Worm (Caenorhabditis elegans) whole organism, L3 larva: Measurements from ENCODE around the gene E02H9.3.

ENCODE experiments used
- R02D3.7 ChIP-seq: fragments of 150-350 bp; optimal IDR thresholded peaks from 2 replicates; lab custom pipeline; 2014; ENCODE audit warnings: missing biosample characterization, missing genetic modification characterization
- ZK546.5 ChIP-seq: sonication (generic microtip); optimal IDR thresholded peaks from 2 replicates; lab custom pipeline; 2017; ENCODE audit warnings: missing biosample characterization, missing genetic modification characterization
- aly-2 ChIP-seq: fragments of 150-350 bp; optimal IDR thresholded peaks from 2 replicates; lab custom pipeline; 2014; ENCODE audit warnings: missing biosample characterization, missing genetic modification characterization
- ama-1 ChIP-seq: fragments of 150-350 bp; optimal IDR thresholded peaks from 2 replicates; lab custom pipeline; 2018
- ceh-16 ChIP-seq: sonication (generic microtip); optimal IDR thresholded peaks from 2 replicates; lab custom pipeline; 2017; ENCODE audit warnings: missing biosample characterization, missing genetic modification characterization
- ceh-28 ChIP-seq: fragments of 150-350 bp; optimal IDR thresholded peaks from 2 replicates; lab custom pipeline; 2014; ENCODE audit warnings: missing biosample characterization, missing genetic modification reagents, missing genetic modification characterization
- ceh-82 ChIP-seq: fragments of 150-350 bp; optimal IDR thresholded peaks from 2 replicates; lab custom pipeline; 2014; ENCODE audit warnings: missing biosample characterization, missing genetic modification characterization
- ceh-9 ChIP-seq: sonication (generic microtip); optimal IDR thresholded peaks from 2 replicates; lab custom pipeline; 2018; ENCODE audit warnings: missing biosample characterization, missing genetic modification characterization
- daf-12 ChIP-seq: fragments of 150-350 bp; optimal IDR thresholded peaks from 2 replicates; lab custom pipeline; 2014; ENCODE audit warnings: missing biosample characterization, missing genetic modification reagents, missing genetic modification characterization
- egl-27 ChIP-seq: sonication (generic microtip); optimal IDR thresholded peaks from 4 replicates; lab custom pipeline; 2017; ENCODE audit warnings: missing biosample characterization, missing genetic modification reagents, missing genetic modification characterization
- egl-5 ChIP-seq: fragments of 150-350 bp; optimal IDR thresholded peaks from 2 replicates; lab custom pipeline; 2017; ENCODE audit warnings: missing biosample characterization, missing genetic modification reagents, missing genetic modification characterization, inconsistent platforms
- elt-1 ChIP-seq: fragments of 150-350 bp; optimal IDR thresholded peaks from 2 replicates; lab custom pipeline; 2014; ENCODE audit warnings: missing biosample characterization, missing genetic modification characterization
- elt-2 ChIP-seq: sonication (generic microtip); optimal IDR thresholded peaks from 2 replicates; lab custom pipeline; 2016; ENCODE audit warnings: missing genetic modification reagents, mild to moderate bottlenecking, missing genetic modification characterization, missing compliant biosample characterization
- elt-3 ChIP-seq, 3 experiments: fragments of 150-350 bp in 1 of 3; sonication (generic microtip) in 2 of 3; optimal IDR thresholded peaks; 2 replicates in 2 of 3; 4 replicates in 1 of 3; lab custom pipeline; 2014 to 2017; ENCODE audit warnings: missing biosample characterization in 3 of 3, missing genetic modification characterization in 3 of 3
- eor-1 ChIP-seq, 2 experiments: fragments of 150-350 bp; optimal IDR thresholded peaks; 2 replicates each; lab custom pipeline; 2014 to 2018; ENCODE audit warnings: missing biosample characterization in 2 of 2, missing genetic modification characterization in 2 of 2
- fkh-10 ChIP-seq: sonication (generic microtip); optimal IDR thresholded peaks from 2 replicates; lab custom pipeline; 2017; ENCODE audit warnings: missing biosample characterization, missing genetic modification reagents, missing genetic modification characterization
- fos-1 ChIP-seq: fragments of 150-350 bp; optimal IDR thresholded peaks from 2 replicates; lab custom pipeline; 2014; ENCODE audit warnings: missing biosample characterization, missing genetic modification characterization
- hmg-11 ChIP-seq: sonication (generic microtip); optimal IDR thresholded peaks from 2 replicates; lab custom pipeline; 2016; ENCODE audit warnings: missing genetic modification characterization, missing compliant biosample characterization
- jun-1 ChIP-seq: fragments of 150-350 bp; optimal IDR thresholded peaks from 2 replicates; lab custom pipeline; 2014; ENCODE audit warnings: missing biosample characterization, missing genetic modification reagents, missing genetic modification characterization
- lin-15B ChIP-seq: fragments of 150-350 bp; optimal IDR thresholded peaks from 2 replicates; lab custom pipeline; 2014; ENCODE audit warnings: missing biosample characterization, missing genetic modification characterization
- lin-39 ChIP-seq: fragments of 150-350 bp; optimal IDR thresholded peaks from 2 replicates; lab custom pipeline; 2018; ENCODE audit warnings: missing biosample characterization, missing genetic modification reagents, missing genetic modification characterization
- mdl-1 ChIP-seq: fragments of 150-350 bp; optimal IDR thresholded peaks from 2 replicates; lab custom pipeline; 2014; ENCODE audit warnings: missing biosample characterization, missing genetic modification characterization
- mml-1 ChIP-seq: fragments of 150-350 bp; sonication (generic microtip); optimal IDR thresholded peaks from 3 replicates; lab custom pipeline; 2014; ENCODE audit warnings: missing biosample characterization, missing genetic modification characterization
- nfya-1 ChIP-seq: sonication (generic microtip); optimal IDR thresholded peaks from 2 replicates; lab custom pipeline; 2017; ENCODE audit warnings: missing genetic modification characterization, mild to moderate bottlenecking, missing compliant biosample characterization, antibody characterized with exemption, moderate library complexity; ENCODE audit not compliant: insufficient read depth
- nhr-11 ChIP-seq: fragments of 150-350 bp; optimal IDR thresholded peaks from 2 replicates; lab custom pipeline; 2014; ENCODE audit warnings: missing biosample characterization, missing genetic modification characterization
- nhr-12 ChIP-seq: fragments of 150-350 bp; optimal IDR thresholded peaks from 2 replicates; lab custom pipeline; 2014; ENCODE audit warnings: missing biosample characterization, missing genetic modification characterization
- nhr-23 ChIP-seq: fragments of 150-350 bp; optimal IDR thresholded peaks from 2 replicates; lab custom pipeline; 2014; ENCODE audit warnings: missing biosample characterization, missing genetic modification reagents, missing genetic modification characterization
- nhr-237 ChIP-seq: fragments of 150-350 bp; optimal IDR thresholded peaks from 2 replicates; lab custom pipeline; 2014; ENCODE audit warnings: missing biosample characterization, missing genetic modification characterization
- nhr-25 ChIP-seq: sonication (generic microtip); optimal IDR thresholded peaks from 2 replicates; lab custom pipeline; 2017; ENCODE audit warnings: missing biosample characterization, missing genetic modification characterization
- nhr-28 ChIP-seq: fragments of 150-350 bp; optimal IDR thresholded peaks from 2 replicates; lab custom pipeline; 2014; ENCODE audit warnings: missing biosample characterization, missing genetic modification characterization
- nhr-76 ChIP-seq: fragments of 150-350 bp; sonication (generic microtip); optimal IDR thresholded peaks from 5 replicates; lab custom pipeline; 2014; ENCODE audit warnings: missing biosample characterization, missing genetic modification characterization
- nhr-77 ChIP-seq: fragments of 150-350 bp; optimal IDR thresholded peaks from 2 replicates; lab custom pipeline; 2014; ENCODE audit warnings: missing biosample characterization, missing genetic modification characterization
- pha-4 ChIP-seq: fragments of 150-350 bp; optimal IDR thresholded peaks from 2 replicates; lab custom pipeline; 2014; ENCODE audit warnings: missing biosample characterization, missing genetic modification reagents, missing genetic modification characterization
- pqm-1 ChIP-seq: fragments of 150-350 bp; optimal IDR thresholded peaks from 2 replicates; lab custom pipeline; 2017; ENCODE audit warnings: missing biosample characterization, missing genetic modification characterization, inconsistent platforms
- unc-39 ChIP-seq: sonication (generic microtip); optimal IDR thresholded peaks from 4 replicates; lab custom pipeline; 2017; ENCODE audit warnings: missing biosample characterization, missing genetic modification characterization
- unc-62 ChIP-seq: fragments of 150-350 bp; sonication (generic microtip); optimal IDR thresholded peaks from 4 replicates; lab custom pipeline; 2014; ENCODE audit warnings: missing biosample characterization, missing genetic modification reagents, missing genetic modification characterization
- zag-1 ChIP-seq: fragments of 150-350 bp; optimal IDR thresholded peaks from 2 replicates; lab custom pipeline; 2014; ENCODE audit warnings: missing biosample characterization, missing genetic modification characterization
- ztf-11 ChIP-seq: fragments of 150-350 bp; optimal IDR thresholded peaks from 2 replicates; lab custom pipeline; 2014; ENCODE audit warnings: missing biosample characterization, missing genetic modification characterization

The E02H9.3 gene

DNA sequence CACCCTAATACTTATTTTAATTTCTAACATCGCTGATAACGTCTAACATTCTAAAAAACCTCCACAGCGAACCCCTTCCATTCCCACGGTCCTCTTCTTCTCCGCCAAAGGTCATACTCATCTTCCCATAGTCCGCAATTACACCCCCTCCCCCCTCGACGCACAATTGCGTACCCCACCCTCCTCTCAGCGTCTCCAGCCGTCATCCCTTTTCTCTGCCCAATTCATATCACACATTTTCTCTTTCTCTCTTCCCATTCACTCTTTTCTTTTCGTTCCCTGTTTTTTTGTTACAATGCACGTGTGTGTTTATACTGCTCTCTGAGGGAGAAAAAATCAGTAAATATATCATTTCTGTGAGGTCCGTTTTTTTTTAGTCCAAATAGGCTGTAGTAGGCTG lies 13.0 kb downstream of the E02H9.3 start:
- TF ChIP-seq ztf-11 (tag; lab: Kevin White, UChicago) (no peak), ceh-9 (tag; lab: Kevin White, UChicago) (no peak), R02D3.7 (no peak), nhr-23 (tag; lab: Kevin White, UChicago) (no peak), fkh-10 (GFP tag; lab: Kevin White, UChicago) (peak; percentile 21), ceh-28 (tag; lab: Kevin White, UChicago) (no peak), mdl-1 (no peak), elt-3 (tag; optimal IDR thresholded peaks at IDR 0.05; lab: Kevin White, UChicago) (no peak), nfya-1 (peak; percentile 69), ZK546.5 (tag; lab: Kevin White, UChicago) (no peak), nhr-11 (tag; lab: Kevin White, UChicago) (no peak), pha-4 (tag; lab: Kevin White, UChicago) (peak; percentile 84), lin-15B (tag; lab: Kevin White, UChicago) (peak; percentile 53), nhr-12 (tag; lab: Kevin White, UChicago) (no peak), elt-2 (tag; lab: Kevin White, UChicago) (peak; percentile 44), nhr-77 (tag; lab: Kevin White, UChicago) (no peak), hmg-11 (tag; lab: Kevin White, UChicago) (peak; percentile 83), lin-39 (peak; percentile 60), nhr-76 (tag; lab: Kevin White, UChicago) (no peak), unc-62 (GFP tag; lab: Kevin White, UChicago) (no peak), daf-12 (tag; lab: Kevin White, UChicago) (no peak), egl-27 (peak; percentile 20), elt-1 (tag; lab: Kevin White, UChicago) (no peak), mml-1 (tag; lab: Kevin White, UChicago) (no peak), ceh-16 (tag; lab: Kevin White, UChicago) (no peak), pqm-1 (tag; lab: Kevin White, UChicago) (peak; percentile 2), nhr-28 (no peak), unc-39 (tag; lab: Kevin White, UChicago) (no peak), ceh-82 (tag; lab: Kevin White, UChicago) (no peak), nhr-25 (peak; percentile 42)

DNA sequence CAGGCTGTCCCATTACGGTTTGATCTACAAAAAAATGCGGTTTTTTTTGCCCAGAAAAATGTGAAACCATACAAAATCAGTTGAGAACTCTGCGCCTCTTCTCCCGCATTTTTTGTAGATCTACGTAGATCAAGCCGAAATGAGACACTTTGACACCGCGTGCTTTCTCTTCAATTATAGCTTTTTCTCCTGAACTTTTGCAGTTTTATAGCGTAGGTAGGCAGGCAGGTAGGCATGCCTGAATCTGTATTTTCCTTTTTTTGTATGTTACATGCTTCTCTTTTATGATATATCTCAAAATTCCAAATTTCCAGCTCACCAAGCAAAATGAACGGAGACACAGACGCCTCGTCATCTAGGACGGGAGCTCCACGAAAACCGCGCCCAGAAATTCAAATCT lies 14.7 kb downstream of the E02H9.3 start, which contains the start of gene smg-6:
Gene smg-6, plus strand, starts transcription at position 301 of the 400 bp plus-strand sequence.
- TF ChIP-seq hmg-11 (tag; lab: Kevin White, UChicago) = no peak
- no peak for TF ChIP-seq nhr-237 (tag; lab: Kevin White, UChicago)
- TF ChIP-seq R02D3.7 = no peak
- no peak for TF ChIP-seq fos-1
- TF ChIP-seq nhr-77 (tag; lab: Kevin White, UChicago) = no peak
- TF ChIP-seq egl-5 (tag; lab: Kevin White, UChicago) = no peak
- TF ChIP-seq ceh-28 (tag; lab: Kevin White, UChicago) = no peak
- no peak for TF ChIP-seq eor-1 (tag; optimal IDR thresholded peaks at IDR 0.05; lab: Kevin White, UChicago)
- no peak for TF ChIP-seq jun-1 (tag; lab: Kevin White, UChicago)
- no peak for TF ChIP-seq pqm-1 (tag; lab: Kevin White, UChicago)

DNA sequence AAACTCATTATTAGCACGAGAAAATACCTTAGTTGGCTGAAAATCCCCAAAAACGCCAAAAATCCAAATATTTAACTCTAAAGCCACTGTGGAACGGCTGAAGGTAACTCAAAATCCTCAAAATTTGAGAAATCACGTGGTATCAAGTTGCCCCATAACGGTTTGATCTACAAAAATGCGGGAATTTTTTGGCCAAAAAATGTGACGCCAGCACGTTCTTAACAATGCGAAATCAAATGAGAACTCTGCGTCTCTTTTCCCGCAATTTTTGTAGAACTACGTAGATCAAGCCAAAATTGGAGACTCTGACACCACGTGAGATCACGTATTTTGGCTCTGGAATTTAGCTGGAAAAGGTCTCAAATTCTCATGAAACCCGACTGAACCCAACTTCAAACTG lies 15.9 kb downstream of the E02H9.3 start:
- TF ChIP-seq nhr-76 (tag; lab: Kevin White, UChicago) (no peak), aly-2 (tag; lab: Kevin White, UChicago) (no peak), zag-1 (no peak), unc-62 (GFP tag; lab: Kevin White, UChicago) (no peak), ceh-28 (tag; lab: Kevin White, UChicago) (no peak), ama-1 (lab: Kevin White, UChicago) (no peak), pqm-1 (tag; lab: Kevin White, UChicago) (no peak), elt-3 (tag; optimal IDR thresholded peaks at IDR 0.05; lab: Kevin White, UChicago) (no peak), nhr-237 (tag; lab: Kevin White, UChicago) (no peak), ceh-82 (tag; lab: Kevin White, UChicago) (no peak), nhr-12 (tag; lab: Kevin White, UChicago) (no peak), lin-39 (no peak), mml-1 (tag; lab: Kevin White, UChicago) (no peak)
- TF ChIP-seq, all 47 proteins: peak for 0
